Worm (Caenorhabditis elegans) whole organism, young adult: ENCODE results near the gene R01B10.3.

Experiments used
- T07F8.4 ChIP-seq: sonication (generic microtip); optimal IDR thresholded peaks from 2 replicates; lab custom pipeline; 2016; ENCODE audit warnings: mild to moderate bottlenecking, missing genetic modification characterization, moderate library complexity, missing compliant biosample characterization
- Y79H2A.3 ChIP-seq: fragments of 200-800 bp; sonication (Bioruptor generic); conservative IDR thresholded peaks from 2 replicates; pipeline ENCODE4 v1.3.6; 2022; ENCODE audit warnings: missing genetic modification reagents, missing genetic modification characterization, missing compliant biosample characterization
- ama-1 ChIP-seq, 3 experiments: fragments of 150-350 bp in 1 of 3; sonication (generic microtip) in 2 of 3; optimal IDR thresholded peaks; 2 replicates each; lab custom pipeline; 2014 to 2018; ENCODE audit warnings: missing biosample characterization in 2 of 3, missing genetic modification characterization in 2 of 3, missing genetic modification reagents in 2 of 3
- attf-5 ChIP-seq: fragments of 200-800 bp; sonication (Bioruptor generic); optimal IDR thresholded peaks from 2 replicates; lab custom pipeline; 2018; ENCODE audit warnings: mild to moderate bottlenecking, missing genetic modification characterization, missing compliant biosample characterization
- rcor-1 ChIP-seq: fragments of 200-800 bp; sonication (Bioruptor generic); IDR thresholded peaks from 2 replicates; pipeline ENCODE4 v1.3.6; 2022; ENCODE audit warnings: missing genetic modification reagents, missing genetic modification characterization, missing compliant biosample characterization
- snpc-4 ChIP-seq, 5 experiments: fragments of 150-350 bp in 1 of 5; sonication (generic microtip) in 4 of 5; optimal IDR thresholded peaks; 2 replicates each; lab custom pipeline; 2014 to 2018; ENCODE audit warnings: missing genetic modification characterization in 5 of 5, missing biosample characterization in 3 of 5, antibody characterized with exemption in 2 of 5, mild to moderate bottlenecking in 2 of 5, missing compliant biosample characterization in 2 of 5, missing genotype in 2 of 5, moderate library complexity in 2 of 5, missing genetic modification reagents in 1 of 5

ce11 chrV:6007927-6008326, 37.0 kb downstream of the R01B10.3 start:
- TF ChIP-seq T07F8.4 (tag; lab: Kevin White, UChicago) = no peak
- TF ChIP-seq snpc-4 (GFP tag; optimal IDR thresholded peaks at IDR 0.05; lab: Kevin White, UChicago) = no peak
- TF ChIP-seq snpc-4 (tag; optimal IDR thresholded peaks at IDR 0.05; lab: Kevin White, UChicago) = no peak
- TF ChIP-seq rcor-1 = no peak
- no peak for TF ChIP-seq attf-5 (GFP tag; lab: Kevin White, UChicago)
- no peak for TF ChIP-seq ama-1 (optimal IDR thresholded peaks at IDR 0.05; lab: Kevin White, UChicago)
- TF ChIP-seq ama-1 (GFP tag; optimal IDR thresholded peaks at IDR 0.05; lab: Kevin White, UChicago) = no peak
- TF ChIP-seq Y79H2A.3 = no peak
